Fruit fly (Drosophila melanogaster) whole organism, wandering third instar larva: ENCODE results near the gene CG31100.

ENCODE experiments used
- CG9705 ChIP-seq: fragments of 200-800 bp; sonication (Bioruptor generic); optimal IDR thresholded peaks from 2 replicates; lab custom pipeline; 2018; ENCODE audit warnings: missing biosample characterization, mild to moderate bottlenecking, missing genetic modification characterization
- HLH106 ChIP-seq: fragments of 200-800 bp; optimal IDR thresholded peaks from 3 replicates; lab custom pipeline; 2019; ENCODE audit warnings: missing biosample characterization, mild to moderate bottlenecking, missing genetic modification characterization, moderate library complexity
- Myc ChIP-seq: fragments of >200 bp; optimal IDR thresholded peaks from 2 replicates; lab custom pipeline; 2017
- Rel ChIP-seq, 2 experiments: fragments of 200-800 bp; sonication (Bioruptor generic) in 1 of 2; optimal IDR thresholded peaks; 2 replicates in 1 of 2; 3 replicates in 1 of 2; lab custom pipeline; 2016 to 2019; ENCODE audit warnings: mild to moderate bottlenecking in 2 of 2, missing biosample characterization in 2 of 2, missing genetic modification characterization in 2 of 2, moderate library complexity in 1 of 2
- Vsx2 ChIP-seq: fragments of 200-300, 225-300 bp; sonication (Bioruptor generic); optimal IDR thresholded peaks from 2 replicates; lab custom pipeline; 2018; ENCODE audit warnings: missing biosample characterization, missing genetic modification characterization; ENCODE audit not compliant: partially characterized antibody
- lola ChIP-seq: fragments of >200 bp; optimal IDR thresholded peaks from 2 replicates; lab custom pipeline; 2017; ENCODE audit warnings: missing biosample characterization, missing genetic modification characterization
- psq ChIP-seq: fragments of 200-800 bp; sonication (Bioruptor generic); optimal IDR thresholded peaks from 3 replicates; lab custom pipeline; 2017; ENCODE audit warnings: missing biosample characterization, mild to moderate bottlenecking, missing genetic modification characterization, moderate library complexity
- rgr ChIP-seq: fragments of 200-800 bp; sonication (Bioruptor generic); optimal IDR thresholded peaks from 3 replicates; lab custom pipeline; 2016; ENCODE audit warnings: missing biosample characterization, mild to moderate bottlenecking, missing genetic modification characterization
- sage ChIP-seq: fragments of 200-800 bp; sonication (Bioruptor generic); optimal IDR thresholded peaks from 2 replicates; lab custom pipeline; 2016; ENCODE audit warnings: missing biosample characterization, mild to moderate bottlenecking, missing genetic modification characterization
- woc ChIP-seq: sonication (Bioruptor generic); optimal IDR thresholded peaks from 2 replicates; lab custom pipeline; 2016; ENCODE audit warnings: missing biosample characterization, mild to moderate bottlenecking, missing genetic modification characterization

dm6 chr3R:8984141-8984540 is 19.3 kb downstream of the CG31100 start, which contains the start of gene RagA-B:
- TF ChIP-seq rgr (GFP tag; lab: Kevin White, UChicago) (no peak), HLH106 (tag; lab: Kevin White, UChicago) (no peak), Rel (GFP tag; optimal IDR thresholded peaks at IDR 0.05; lab: Kevin White, UChicago) (no peak), Rel (tag; optimal IDR thresholded peaks at IDR 0.05; lab: Kevin White, UChicago) (no peak), lola (GFP tag; lab: Kevin White, UChicago) (no peak), sage (GFP tag; lab: Kevin White, UChicago) (no peak), woc (no peak), psq (GFP tag; lab: Kevin White, UChicago) (no peak), Myc (no peak), Vsx2 (GFP tag; lab: Kevin White, UChicago) (no peak), CG9705 (GFP tag; lab: Kevin White, UChicago) (no peak)
